Worm (Caenorhabditis elegans) whole organism, L3 larva: ENCODE data around the gene glb-16.

Experiments
- ceh-82 ChIP-seq: fragments of 150-350 bp; optimal IDR thresholded peaks from 2 replicates; lab custom pipeline; 2014; ENCODE audit warnings: missing biosample characterization, missing genetic modification characterization
- fkh-10 ChIP-seq: sonication (generic microtip); optimal IDR thresholded peaks from 2 replicates; lab custom pipeline; 2017; ENCODE audit warnings: missing biosample characterization, missing genetic modification reagents, missing genetic modification characterization
- nhr-12 ChIP-seq: fragments of 150-350 bp; optimal IDR thresholded peaks from 2 replicates; lab custom pipeline; 2014; ENCODE audit warnings: missing biosample characterization, missing genetic modification characterization
- nhr-237 ChIP-seq: fragments of 150-350 bp; optimal IDR thresholded peaks from 2 replicates; lab custom pipeline; 2014; ENCODE audit warnings: missing biosample characterization, missing genetic modification characterization
- nhr-28 ChIP-seq: fragments of 150-350 bp; optimal IDR thresholded peaks from 2 replicates; lab custom pipeline; 2014; ENCODE audit warnings: missing biosample characterization, missing genetic modification characterization
- nhr-77 ChIP-seq: fragments of 150-350 bp; optimal IDR thresholded peaks from 2 replicates; lab custom pipeline; 2014; ENCODE audit warnings: missing biosample characterization, missing genetic modification characterization
- skn-1 ChIP-seq: fragments of 150-350 bp; optimal IDR thresholded peaks from 2 replicates; lab custom pipeline; 2014; ENCODE audit warnings: missing biosample characterization, missing genetic modification characterization
- snpc-4 ChIP-seq: fragments of 150-350 bp; optimal IDR thresholded peaks from 2 replicates; lab custom pipeline; 2014; ENCODE audit warnings: missing biosample characterization, missing genetic modification characterization
- unc-62 ChIP-seq: fragments of 150-350 bp; sonication (generic microtip); optimal IDR thresholded peaks from 4 replicates; lab custom pipeline; 2014; ENCODE audit warnings: missing biosample characterization, missing genetic modification reagents, missing genetic modification characterization

DNA sequence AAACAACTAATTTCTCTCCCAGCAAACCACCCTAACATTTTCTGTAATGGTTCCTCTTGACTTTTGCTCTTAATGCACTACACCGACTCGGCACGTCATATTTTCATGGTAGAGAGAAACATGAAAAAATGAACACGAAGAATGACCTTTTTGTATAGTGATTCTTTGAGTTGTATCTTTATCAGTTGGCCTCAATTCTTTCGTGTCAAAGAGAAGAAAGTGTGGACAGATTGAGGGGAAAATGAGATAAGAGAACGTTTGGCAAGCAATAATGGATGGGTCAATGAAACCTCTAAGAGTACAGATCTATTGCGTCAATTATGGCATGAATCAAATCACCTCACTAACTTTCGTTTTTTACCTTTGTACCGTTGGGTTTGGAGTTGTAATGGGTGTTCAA, 36.0 kb upstream of the glb-16 start:
- no peak for TF ChIP-seq ceh-82 (tag; lab: Kevin White, UChicago)
- no peak for TF ChIP-seq nhr-28
- no peak for TF ChIP-seq unc-62 (GFP tag; lab: Kevin White, UChicago)
- no peak for TF ChIP-seq nhr-77 (tag; lab: Kevin White, UChicago)
- no peak for TF ChIP-seq nhr-237
- no peak for TF ChIP-seq snpc-4
- TF ChIP-seq skn-1: no peak
- no peak for TF ChIP-seq fkh-10 (GFP tag; lab: Kevin White, UChicago)
- no peak for TF ChIP-seq nhr-12 (tag; lab: Kevin White, UChicago)
